Worm (Caenorhabditis elegans) whole organism, L1 larva: Measurements from ENCODE around the gene Y38H6C.8.

ENCODE experiments used
- alr-1 ChIP-seq: fragments of 200-800 bp; sonication (Bioruptor generic); optimal IDR thresholded peaks from 2 replicates; lab custom pipeline; 2018; ENCODE audit warnings: borderline replicate concordance, mild to moderate bottlenecking, missing genetic modification characterization, missing compliant biosample characterization
- ceh-63 ChIP-seq: fragments of 200-800 bp; sonication (Bioruptor generic); optimal IDR thresholded peaks from 2 replicates; lab custom pipeline; 2018; ENCODE audit warnings: mild to moderate bottlenecking, missing genetic modification characterization, missing compliant biosample characterization
- ceh-8 ChIP-seq: fragments of 200-800 bp; sonication (Bioruptor generic); optimal IDR thresholded peaks from 2 replicates; lab custom pipeline; 2018; ENCODE audit warnings: mild to moderate bottlenecking, missing genetic modification characterization, moderate library complexity, missing compliant biosample characterization
- dsc-1 ChIP-seq: sonication (generic microtip); optimal IDR thresholded peaks from 2 replicates; lab custom pipeline; 2016; ENCODE audit warnings: mild to moderate bottlenecking, missing genetic modification characterization, missing compliant biosample characterization
- fos-1 ChIP-seq: fragments of 150-350 bp; optimal IDR thresholded peaks from 2 replicates; lab custom pipeline; 2014; ENCODE audit warnings: missing biosample characterization, missing genetic modification characterization
- lin-14 ChIP-seq: fragments of 200-800 bp; sonication (Bioruptor generic); optimal IDR thresholded peaks from 2 replicates; lab custom pipeline; 2018; ENCODE audit warnings: mild to moderate bottlenecking, missing genetic modification characterization, moderate library complexity, missing compliant biosample characterization
- lsy-2 ChIP-seq, 2 experiments: fragments of 150-350 bp; optimal IDR thresholded peaks; 2 replicates each; lab custom pipeline; 2014; ENCODE audit warnings: missing biosample characterization in 2 of 2, missing genetic modification characterization in 2 of 2
- nhr-237 ChIP-seq: fragments of 150-350 bp; optimal IDR thresholded peaks from 2 replicates; lab custom pipeline; 2014; ENCODE audit warnings: missing biosample characterization, missing genetic modification characterization
- nhr-77 ChIP-seq: fragments of 150-350 bp; optimal IDR thresholded peaks from 2 replicates; lab custom pipeline; 2014; ENCODE audit warnings: missing biosample characterization, missing genetic modification characterization
- pqm-1 ChIP-seq: sonication (generic microtip); optimal IDR thresholded peaks from 3 replicates; lab custom pipeline; 2017; ENCODE audit warnings: missing biosample characterization, missing genetic modification characterization
- tlp-1 ChIP-seq: fragments of 150-350 bp; optimal IDR thresholded peaks from 2 replicates; lab custom pipeline; 2014; ENCODE audit warnings: missing biosample characterization, missing genetic modification characterization
- unc-62 ChIP-seq: fragments of 150-350 bp; optimal IDR thresholded peaks from 2 replicates; lab custom pipeline; 2014; ENCODE audit warnings: missing biosample characterization, missing genetic modification reagents, missing genetic modification characterization
- xbp-1 ChIP-seq: sonication (generic microtip); optimal IDR thresholded peaks from 2 replicates; lab custom pipeline; 2016; ENCODE audit warnings: missing genetic modification characterization, missing compliant biosample characterization

DNA sequence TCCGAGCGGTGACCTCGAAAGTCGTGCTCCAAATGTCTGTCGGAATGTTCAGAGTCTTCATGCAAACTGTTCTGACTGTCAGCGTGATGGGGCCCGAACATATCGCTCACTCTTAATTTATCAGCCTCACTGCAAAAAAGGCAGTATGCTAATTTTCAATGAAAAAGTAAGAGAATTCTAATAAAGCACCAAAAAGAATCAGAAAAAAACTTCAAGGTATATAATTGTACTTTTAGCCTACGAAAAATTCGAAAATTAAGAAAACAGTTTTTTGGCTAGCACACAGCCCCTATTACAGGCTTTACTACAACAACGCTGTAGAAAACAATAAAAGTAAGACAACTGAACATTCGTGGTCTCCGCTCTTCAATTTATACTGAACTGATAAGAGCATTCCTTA is 48.0 kb downstream of the Y38H6C.8 start, which contains the start of gene F26F2.1:
- TF ChIP-seq alr-1 (tag; lab: Kevin White, UChicago) (no peak), fos-1 (tag; lab: Kevin White, UChicago) (no peak), pqm-1 (tag; lab: Kevin White, UChicago) (no peak), ceh-8 (no peak), nhr-77 (tag; lab: Kevin White, UChicago) (no peak), unc-62 (GFP tag; lab: Kevin White, UChicago) (no peak), lsy-2 (tag; optimal IDR thresholded peaks at IDR 0.05; lab: Kevin White, UChicago) (no peak), lin-14 (no peak), ceh-63 (GFP tag; lab: Kevin White, UChicago) (no peak), xbp-1 (no peak), nhr-237 (tag; lab: Kevin White, UChicago) (no peak), tlp-1 (tag; lab: Kevin White, UChicago) (no peak), dsc-1 (tag; lab: Kevin White, UChicago) (no peak)
